Worm (Caenorhabditis elegans) whole organism, L4/young adult: ENCODE data around the gene mrpl-51.

ENCODE experiments used
- dao-5 ChIP-seq: sonication (generic microtip); optimal IDR thresholded peaks from 2 replicates; lab custom pipeline; 2016; ENCODE audit warnings: missing genotype, missing genetic modification characterization, moderate library complexity, missing compliant biosample characterization
- him-1 ChIP-seq: sonication (generic microtip); optimal IDR thresholded peaks from 2 replicates; lab custom pipeline; 2016; ENCODE audit warnings: missing genotype, missing genetic modification reagents, missing genetic modification characterization, missing compliant biosample characterization

ce11 chrIV:12047552-12048347, 16.6 kb downstream of the mrpl-51 start, which contains the start of gene T12G3.4:
- TF ChIP-seq dao-5 (tag; lab: Kevin White, UChicago) (no peak), him-1 (tag; lab: Kevin White, UChicago) (no peak)
